Worm (Caenorhabditis elegans): Measurements from ENCODE around the gene F09E5.14.

- TF ChIP-seq elt-2 (tag; optimal IDR thresholded peaks at IDR 0.05), result peak; percentile 29
- no peak for TF ChIP-seq unc-62 (GFP tag; optimal IDR thresholded peaks at IDR 0.05)
- no peak for TF ChIP-seq nhr-43 (tag; optimal IDR thresholded peaks at IDR 0.05; ENCODE audit: poor library complexity, severe bottlenecking)
- no peak for TF ChIP-seq nhr-237 (tag; optimal IDR thresholded peaks at IDR 0.05)
- TF ChIP-seq lin-15B (tag; optimal IDR thresholded peaks at IDR 0.05), result no peak
- TF ChIP-seq daf-12 (tag; optimal IDR thresholded peaks at IDR 0.05), result no peak
- no peak for TF ChIP-seq R02D3.7 (tag; optimal IDR thresholded peaks at IDR 0.05)
- TF ChIP-seq jun-1 (tag; optimal IDR thresholded peaks at IDR 0.05), result no peak
- TF ChIP-seq nhr-77 (tag; optimal IDR thresholded peaks at IDR 0.05), result no peak
These were observed 12.9 kb downstream of the F09E5.14 start for ce11 chrII:5331677-5332303.
